Worm (Caenorhabditis elegans) whole organism, L1 larva: ENCODE measurements around the gene Y48A6B.14.

Source experiments
- aly-2 ChIP-seq: fragments of 150-350 bp; optimal IDR thresholded peaks from 2 replicates; lab custom pipeline; 2014; ENCODE audit warnings: missing biosample characterization, missing genetic modification characterization
- ceh-63 ChIP-seq: fragments of 200-800 bp; sonication (Bioruptor generic); optimal IDR thresholded peaks from 2 replicates; lab custom pipeline; 2018; ENCODE audit warnings: mild to moderate bottlenecking, missing genetic modification characterization, missing compliant biosample characterization
- efl-3 ChIP-seq: fragments of 200-800 bp; sonication (Bioruptor generic); optimal IDR thresholded peaks from 2 replicates; lab custom pipeline; 2018; ENCODE audit warnings: mild to moderate bottlenecking, missing genetic modification characterization, missing compliant biosample characterization
- egl-27 ChIP-seq, 2 experiments: fragments of 150-350 bp in 1 of 2; sonication (generic microtip); optimal IDR thresholded peaks; 3 replicates each; lab custom pipeline; 2017 to 2018; ENCODE audit warnings: missing biosample characterization in 2 of 2, missing genetic modification characterization in 2 of 2, missing genetic modification reagents in 2 of 2
- elt-2 ChIP-seq: sonication (generic microtip); optimal IDR thresholded peaks from 2 replicates; lab custom pipeline; 2016; ENCODE audit warnings: missing genetic modification characterization, mild to moderate bottlenecking, inconsistent platforms, missing compliant biosample characterization, missing genetic modification reagents
- lin-15B ChIP-seq: fragments of 150-350 bp; sonication (generic microtip); optimal IDR thresholded peaks from 3 replicates; lab custom pipeline; 2014; ENCODE audit warnings: missing biosample characterization, missing genetic modification characterization
- lsy-2 ChIP-seq, 2 experiments: fragments of 150-350 bp; optimal IDR thresholded peaks; 2 replicates each; lab custom pipeline; 2014; ENCODE audit warnings: missing biosample characterization in 2 of 2, missing genetic modification characterization in 2 of 2
- nhr-90 ChIP-seq: sonication (generic microtip); optimal IDR thresholded peaks from 2 replicates; lab custom pipeline; 2016; ENCODE audit warnings: mild to moderate bottlenecking, missing genetic modification characterization, missing compliant biosample characterization; ENCODE audit not compliant: poor library complexity
- pax-3 ChIP-seq: fragments of 200-800 bp; sonication (Bioruptor generic); optimal IDR thresholded peaks from 2 replicates; lab custom pipeline; 2018; ENCODE audit warnings: mild to moderate bottlenecking, missing genetic modification characterization, moderate library complexity, missing compliant biosample characterization
- snpc-4 ChIP-seq: fragments of 150-350 bp; optimal IDR thresholded peaks from 2 replicates; lab custom pipeline; 2014; ENCODE audit warnings: missing biosample characterization, missing genetic modification characterization
- sox-4 ChIP-seq: sonication (generic microtip); optimal IDR thresholded peaks from 2 replicates; lab custom pipeline; 2016; ENCODE audit warnings: missing genetic modification characterization, missing compliant biosample characterization
- unc-130 ChIP-seq: fragments of 150-350 bp; optimal IDR thresholded peaks from 2 replicates; lab custom pipeline; 2017; ENCODE audit warnings: missing biosample characterization, missing genetic modification characterization, inconsistent platforms
- zag-1 ChIP-seq: fragments of 150-350 bp; optimal IDR thresholded peaks from 2 replicates; lab custom pipeline; 2014; ENCODE audit warnings: missing biosample characterization, missing genetic modification characterization
- ztf-11 ChIP-seq, 2 experiments: sonication (generic microtip); optimal IDR thresholded peaks; 2 replicates each; lab custom pipeline; 2016 to 2017; ENCODE audit warnings: missing genetic modification characterization in 2 of 2, missing biosample characterization in 1 of 2, missing compliant biosample characterization in 1 of 2

DNA sequence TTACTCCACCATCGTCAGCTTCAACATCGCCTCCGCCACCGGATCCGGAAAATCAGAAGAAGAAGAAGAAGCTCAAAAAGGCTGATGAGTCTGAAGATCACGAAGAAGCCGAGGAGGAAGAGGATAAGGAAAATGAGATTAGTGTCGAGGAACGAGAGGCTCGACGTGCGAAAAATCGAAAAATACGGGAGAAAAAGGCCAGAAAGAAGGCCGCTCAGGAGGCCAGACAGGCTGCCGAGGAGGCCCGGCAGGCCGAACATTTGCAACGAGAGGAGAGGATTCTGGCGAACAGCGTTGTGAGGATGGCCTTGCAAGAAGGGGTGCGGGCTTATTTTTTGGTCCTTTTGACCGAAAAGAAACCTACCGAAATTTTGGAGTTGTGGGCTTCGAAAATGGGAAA is 13.8 kb downstream of the Y48A6B.14 start:
- no peak for TF ChIP-seq lin-15B (tag; lab: Kevin White, UChicago)
- TF ChIP-seq ceh-63, result no peak
- no peak for TF ChIP-seq pax-3 (tag; lab: Kevin White, UChicago)
- TF ChIP-seq lsy-2 (tag; optimal IDR thresholded peaks at IDR 0.05; lab: Kevin White, UChicago), result no peak
- no peak for TF ChIP-seq efl-3 (GFP tag; lab: Kevin White, UChicago)
- TF ChIP-seq nhr-90 (tag; lab: Kevin White, UChicago), result no peak
- no peak for TF ChIP-seq elt-2 (tag; lab: Kevin White, UChicago)
- no peak for TF ChIP-seq aly-2 (tag; lab: Kevin White, UChicago)
- no peak for TF ChIP-seq unc-130 (tag; lab: Kevin White, UChicago)
- TF ChIP-seq snpc-4 (tag; lab: Kevin White, UChicago), result no peak
- TF ChIP-seq egl-27 (tag; optimal IDR thresholded peaks at IDR 0.05; lab: Kevin White, UChicago), result no peak
- TF ChIP-seq zag-1 (tag; lab: Kevin White, UChicago), result no peak
- TF ChIP-seq sox-4, result no peak
- TF ChIP-seq ztf-11 (tag; optimal IDR thresholded peaks at IDR 0.05; lab: Kevin White, UChicago), result no peak
